Fruit fly (Drosophila melanogaster) whole organism, embryonic: ENCODE results near the gene CG5612.

Source experiments
- Atf-2 ChIP-seq: fragments of 200-800 bp; sonication (Bioruptor generic); optimal IDR thresholded peaks from 2 replicates; lab custom pipeline; 2016; ENCODE audit warnings: missing biosample characterization, missing genetic modification characterization
- CG10366 ChIP-seq: fragments of 200-800 bp; sonication (Bioruptor generic); IDR thresholded peaks from 2 replicates; pipeline ENCODE4 v1.3.6; 2022; ENCODE audit warnings: missing biosample characterization, missing genetic modification characterization
- CG11504 ChIP-seq: fragments of 200-800 bp; sonication (Bioruptor generic); optimal IDR thresholded peaks from 3 replicates; lab custom pipeline; 2019; ENCODE audit warnings: missing biosample characterization, mild to moderate bottlenecking, missing genetic modification characterization, moderate library complexity
- CG15269 ChIP-seq: fragments of 200-800 bp; sonication (Bioruptor generic); optimal IDR thresholded peaks from 2 replicates; lab custom pipeline; 2018; ENCODE audit warnings: missing biosample characterization, mild to moderate bottlenecking, missing genetic modification characterization, moderate library complexity
- CG1529 ChIP-seq: fragments of 200-800 bp; sonication (Bioruptor generic); optimal IDR thresholded peaks from 3 replicates; lab custom pipeline; 2018; ENCODE audit warnings: missing biosample characterization, missing genetic modification characterization
- CG15696 ChIP-seq: fragments of 200-800 bp; sonication (Bioruptor generic); optimal IDR thresholded peaks from 2 replicates; lab custom pipeline; 2019; ENCODE audit warnings: missing biosample characterization, mild to moderate bottlenecking, missing genetic modification characterization, moderate library complexity
- CG17829 ChIP-seq: fragments of 200-800 bp; optimal IDR thresholded peaks from 2 replicates; lab custom pipeline; 2019; ENCODE audit warnings: missing biosample characterization, mild to moderate bottlenecking, missing genetic modification characterization, moderate library complexity
- CG18599 ChIP-seq: fragments of 200-800 bp; sonication (Bioruptor generic); optimal IDR thresholded peaks from 3 replicates; lab custom pipeline; 2017; ENCODE audit warnings: missing biosample characterization, missing genetic modification characterization, mild to moderate bottlenecking, moderate library complexity, missing genetic modification reagents
- CG3847 ChIP-seq: fragments of 200-800 bp; sonication (Bioruptor generic); IDR thresholded peaks from 2 replicates; pipeline ENCODE4 v1.3.6; 2022; ENCODE audit warnings: missing biosample characterization, missing genetic modification characterization
- CG42726 ChIP-seq: fragments of 200-800 bp; sonication (Bioruptor generic); IDR thresholded peaks from 2 replicates; pipeline ENCODE4 v1.3.6; 2022; ENCODE audit warnings: missing biosample characterization, missing genetic modification characterization; ENCODE audit not compliant: partially characterized antibody
- CG4730 ChIP-seq: fragments of 200-800 bp; sonication (Bioruptor generic); IDR thresholded peaks from 2 replicates; pipeline ENCODE4 v1.3.6; 2022; ENCODE audit warnings: missing biosample characterization, missing genetic modification characterization
- CG4820 ChIP-seq: fragments of 200-800 bp; sonication (Bioruptor generic); optimal IDR thresholded peaks from 3 replicates; lab custom pipeline; 2016; ENCODE audit warnings: missing biosample characterization, missing genetic modification characterization
- CG6175 ChIP-seq: fragments of 200-800 bp; sonication (Bioruptor generic); IDR thresholded peaks from 3 replicates; pipeline ENCODE4 v1.3.6; 2022; ENCODE audit warnings: missing biosample characterization, missing genetic modification characterization
- CG6272 ChIP-seq: fragments of 200-800 bp; sonication (Bioruptor generic); IDR thresholded peaks from 2 replicates; pipeline ENCODE4 v1.3.6; 2022; ENCODE audit warnings: missing biosample characterization, missing genetic modification characterization
- CG6765 ChIP-seq: fragments of 200-800 bp; sonication (Bioruptor generic); optimal IDR thresholded peaks from 3 replicates; lab custom pipeline; 2017; ENCODE audit warnings: missing biosample characterization, mild to moderate bottlenecking, missing genetic modification characterization
- CG8290 ChIP-seq, 3 experiments: fragments of 200-800 bp; sonication (Bioruptor generic); optimal IDR thresholded peaks; 2 replicates each; lab custom pipeline; 2016 to 2019; ENCODE audit warnings: missing biosample characterization in 3 of 3, missing genetic modification characterization in 3 of 3, mild to moderate bottlenecking in 2 of 3, moderate library complexity in 1 of 3
- CG8359 ChIP-seq: fragments of 200-800 bp; sonication (Bioruptor generic); optimal IDR thresholded peaks from 2 replicates; lab custom pipeline; 2017; ENCODE audit warnings: missing biosample characterization, mild to moderate bottlenecking, missing genetic modification characterization, borderline replicate concordance
- CG8478 ChIP-seq: fragments of >200 bp; optimal IDR thresholded peaks from 2 replicates; lab custom pipeline; 2018
- Doc3 ChIP-seq: fragments of 200-800 bp; sonication (Bioruptor generic); IDR thresholded peaks from 3 replicates; pipeline ENCODE4 v1.3.6; 2022; ENCODE audit warnings: missing biosample characterization, missing genetic modification characterization; ENCODE audit not compliant: partially characterized antibody
- E2f2 ChIP-seq: fragments of 200-800 bp; sonication (Bioruptor generic); IDR thresholded peaks from 2 replicates; pipeline ENCODE4 v1.3.6; 2022; ENCODE audit warnings: missing biosample characterization, missing genetic modification characterization
- Eip74EF ChIP-seq, 2 experiments: fragments of 200-800 bp in 1 of 2; fragments of >200 bp in 1 of 2; sonication (Bioruptor generic) in 1 of 2; optimal IDR thresholded peaks; 2 replicates each; lab custom pipeline; 2017 to 2019; ENCODE audit warnings: missing biosample characterization in 2 of 2, missing genetic modification characterization in 2 of 2, mild to moderate bottlenecking in 1 of 2, moderate library complexity in 1 of 2
- Ets97D ChIP-seq: fragments of 200-800 bp; sonication (Bioruptor generic); optimal IDR thresholded peaks from 3 replicates; lab custom pipeline; 2016; ENCODE audit warnings: missing biosample characterization, missing genetic modification characterization
- HmgZ ChIP-seq: fragments of 200-800 bp; sonication (Bioruptor generic); optimal IDR thresholded peaks from 2 replicates; lab custom pipeline; 2018; ENCODE audit warnings: missing biosample characterization, mild to moderate bottlenecking, missing genetic modification characterization
- Kr ChIP-seq: fragments of 200-800 bp; sonication (Bioruptor generic); optimal IDR thresholded peaks from 2 replicates; lab custom pipeline; 2017; ENCODE audit warnings: missing biosample characterization, mild to moderate bottlenecking, missing genetic modification characterization
- Myb ChIP-seq: fragments of 200-800 bp; sonication (Bioruptor generic); optimal IDR thresholded peaks from 2 replicates; lab custom pipeline; 2016; ENCODE audit warnings: missing biosample characterization, missing genetic modification characterization
- PHDP ChIP-seq: fragments of 200-800 bp; sonication (Bioruptor generic); optimal IDR thresholded peaks from 3 replicates; lab custom pipeline; 2018; ENCODE audit warnings: missing biosample characterization, mild to moderate bottlenecking, missing genetic modification characterization, moderate library complexity
- Side ChIP-seq: fragments of 200-800 bp; sonication (Bioruptor generic); optimal IDR thresholded peaks from 2 replicates; lab custom pipeline; 2016; ENCODE audit warnings: missing biosample characterization, missing genetic modification characterization
- TFAM ChIP-seq: fragments of 200-800 bp; sonication (Bioruptor generic); optimal IDR thresholded peaks from 2 replicates; lab custom pipeline; 2017; ENCODE audit warnings: missing biosample characterization, missing genetic modification characterization, inconsistent platforms
- Tbp ChIP-seq: fragments of >200 bp; optimal IDR thresholded peaks from 2 replicates; lab custom pipeline; 2018; ENCODE audit warnings: missing biosample characterization, missing genetic modification characterization
- cato ChIP-seq: fragments of 200-800 bp; sonication (Bioruptor generic); optimal IDR thresholded peaks from 2 replicates; lab custom pipeline; 2016; ENCODE audit warnings: missing biosample characterization, missing genetic modification characterization, borderline replicate concordance
- caup ChIP-seq: fragments of 200-800 bp; sonication (Bioruptor generic); optimal IDR thresholded peaks from 3 replicates; lab custom pipeline; 2017; ENCODE audit warnings: missing biosample characterization, mild to moderate bottlenecking, missing genetic modification characterization, moderate library complexity; ENCODE audit not compliant: severe bottlenecking
- crp ChIP-seq, 2 experiments: fragments of 200-800 bp; sonication (Bioruptor generic); optimal IDR thresholded peaks; 2 replicates in 1 of 2; 3 replicates in 1 of 2; lab custom pipeline; 2017; ENCODE audit warnings: missing biosample characterization in 2 of 2, missing genetic modification characterization in 2 of 2, mild to moderate bottlenecking in 1 of 2, moderate library complexity in 1 of 2
- disco-r ChIP-seq: fragments of 200-800 bp; sonication (Bioruptor generic); optimal IDR thresholded peaks from 2 replicates; lab custom pipeline; 2016; ENCODE audit warnings: missing biosample characterization, missing genetic modification characterization
- emc ChIP-seq: fragments of 200-800 bp; sonication (Bioruptor generic); optimal IDR thresholded peaks from 2 replicates; lab custom pipeline; 2016; ENCODE audit warnings: missing biosample characterization, missing genetic modification characterization
- ems ChIP-seq: fragments of 200-800 bp; sonication (Bioruptor generic); optimal IDR thresholded peaks from 3 replicates; lab custom pipeline; 2016; ENCODE audit warnings: missing biosample characterization, missing genetic modification characterization
- fd3F ChIP-seq: fragments of 200-800 bp; sonication (Bioruptor generic); optimal IDR thresholded peaks from 2 replicates; lab custom pipeline; 2018; ENCODE audit warnings: missing biosample characterization, mild to moderate bottlenecking, missing genetic modification characterization, moderate library complexity
- gsb-n ChIP-seq: fragments of 200-800 bp; sonication (Bioruptor generic); optimal IDR thresholded peaks from 3 replicates; lab custom pipeline; 2018; ENCODE audit warnings: missing biosample characterization, mild to moderate bottlenecking, missing genetic modification characterization
- gt ChIP-seq: fragments of 200-800 bp; sonication (Bioruptor generic); IDR thresholded peaks from 2 replicates; pipeline ENCODE4 v1.3.6; 2022; ENCODE audit warnings: missing biosample characterization, missing genetic modification characterization
- insv ChIP-seq, 2 experiments: fragments of 200-800 bp; sonication (Bioruptor generic); optimal IDR thresholded peaks; 3 replicates each; lab custom pipeline; 2016 to 2018; ENCODE audit warnings: missing biosample characterization in 2 of 2, missing genetic modification characterization in 2 of 2
- jigr1 ChIP-seq: fragments of 200-800 bp; sonication (Bioruptor generic); IDR thresholded peaks from 3 replicates; pipeline ENCODE4 v1.3.6; 2022; ENCODE audit warnings: missing biosample characterization, missing genetic modification characterization
- mam ChIP-seq: fragments of 200-800 bp; sonication (Bioruptor generic); optimal IDR thresholded peaks from 3 replicates; lab custom pipeline; 2016; ENCODE audit warnings: missing biosample characterization, missing genetic modification characterization
- sima ChIP-seq: fragments of 200-800 bp; sonication (Bioruptor generic); optimal IDR thresholded peaks from 2 replicates; lab custom pipeline; 2016; ENCODE audit warnings: missing biosample characterization, missing genetic modification characterization
- slbo ChIP-seq: fragments of 200-800 bp; sonication (Bioruptor generic); IDR thresholded peaks from 2 replicates; pipeline ENCODE4 v1.3.6; 2022; ENCODE audit warnings: missing biosample characterization, missing genetic modification characterization
- tgo ChIP-seq: fragments of 200-800 bp; sonication (Bioruptor generic); IDR thresholded peaks from 3 replicates; pipeline ENCODE4 v1.3.6; 2022; ENCODE audit warnings: missing biosample characterization, missing genetic modification characterization
- trh ChIP-seq: fragments of 200-800 bp; sonication (Bioruptor generic); optimal IDR thresholded peaks from 2 replicates; lab custom pipeline; 2016; ENCODE audit warnings: missing biosample characterization, missing genetic modification characterization
- twi ChIP-seq: fragments of 200-800 bp; optimal IDR thresholded peaks from 2 replicates; lab custom pipeline; 2019; ENCODE audit warnings: missing biosample characterization, mild to moderate bottlenecking, missing genetic modification characterization, moderate library complexity
- zf30C ChIP-seq: fragments of 200-800 bp; sonication (Bioruptor generic); optimal IDR thresholded peaks from 3 replicates; lab custom pipeline; 2018; ENCODE audit warnings: missing biosample characterization, mild to moderate bottlenecking, missing genetic modification characterization
- zfh1 ChIP-seq: fragments of 200-800 bp; sonication (Bioruptor generic); IDR thresholded peaks from 3 replicates; pipeline ENCODE4 v1.3.6; 2022; ENCODE audit warnings: missing biosample characterization, missing genetic modification characterization

Gene CG5612

dm6 chr3R:27607218-27607929 lies 18.4 kb downstream of the CG5612 start, which contains the start of the genes dsd and Tusp (continued):
- TF ChIP-seq CG4730 (peak; percentile 55), PHDP (tag; lab: Kevin White, UChicago) (peak; percentile 64), Doc3 (GFP tag; lab: Robert Waterston, UW) (peak; percentile 56; the same call in 1 of the 3 replicates), Myb (peak; percentile 63), caup (GFP tag; lab: Kevin White, UChicago) (peak; percentile 82), CG18599 (GFP tag; lab: Kevin White, UChicago) (peak; percentile 79), CG6272 (GFP tag; lab: Robert Waterston, UW) (peak; percentile 68), disco-r (GFP tag; lab: Kevin White, UChicago) (no peak), ems (GFP tag; lab: Kevin White, UChicago) (peak; percentile 64), CG8478 (lab: Kevin White, UChicago) (no peak), CG11504 (peak; percentile 71), slbo (GFP tag; lab: Robert Waterston, UW) (peak; percentile 93), gsb-n (tag; lab: Kevin White, UChicago) (peak; percentile 32), CG4820 (GFP tag; lab: Kevin White, UChicago) (peak; percentile 68), CG1529 (GFP tag; lab: Kevin White, UChicago) (peak; percentile 33), Atf-2 (peak; percentile 59), jigr1 (GFP tag; lab: Robert Waterston, UW) (no peak), Kr (GFP tag; lab: Kevin White, UChicago) (no peak), gt (GFP tag; lab: Robert Waterston, UW) (peak; percentile 31; the same call in 1 of the 2 replicates), zf30C (GFP tag; lab: Kevin White, UChicago) (no peak), Ets97D (GFP tag; lab: Kevin White, UChicago) (peak; percentile 79), CG42726 (GFP tag; lab: Robert Waterston, UW) (0 out of 2 replicates have a peak, but pooled peaks have one; percentile 58), CG8359 (GFP tag; lab: Kevin White, UChicago) (no peak), CG6175 (peak; percentile 59; the same call in 1 of the 3 replicates), fd3F (peak; percentile 61), CG15269 (peak; percentile 71), zfh1 (GFP tag; lab: Robert Waterston, UW) (peak; percentile 78), CG17829 (peak; percentile 75), emc (peak; percentile 31), E2f2 (peak; percentile 5; the same call in 1 of the 2 replicates), mam (GFP tag; lab: Kevin White, UChicago) (peak; percentile 85), Tbp (GFP tag; lab: Kevin White, UChicago) (no peak), twi (tag; lab: Kevin White, UChicago) (peak; percentile 45), cato (GFP tag; lab: Kevin White, UChicago) (peak; percentile 59), HmgZ (tag; lab: Kevin White, UChicago) (peak; percentile 69), CG6765 (peak; percentile 3), CG8290 (GFP tag; optimal IDR thresholded peaks at IDR 0.05; lab: Kevin White, UChicago) (peak; percentile 68), CG8290 (tag; optimal IDR thresholded peaks at IDR 0.05; lab: Kevin White, UChicago) (peak; percentile 65 to 90), trh (peak; percentile 50), CG15696 (tag; lab: Kevin White, UChicago) (peak; percentile 49), sima (no peak), TFAM (GFP tag; lab: Kevin White, UChicago) (no peak), Eip74EF (GFP tag; optimal IDR thresholded peaks at IDR 0.05; lab: Kevin White, UChicago) (no peak), Side (GFP tag; lab: Kevin White, UChicago) (peak; percentile 33), tgo (GFP tag; lab: Robert Waterston, UW) (peak; percentile 64; the same call in 2 of the 3 replicates), insv (GFP tag; optimal IDR thresholded peaks at IDR 0.05; lab: Kevin White, UChicago) (peak in 1 of 2 experiments; percentile 26), CG10366 (GFP tag; lab: Robert Waterston, UW) (peak; percentile 68), CG3847 (GFP tag; lab: Robert Waterston, UW) (peak; percentile 89), crp (GFP tag; optimal IDR thresholded peaks at IDR 0.05; lab: Kevin White, UChicago) (peak in 1 of 2 experiments; percentile 55)
